Fruit fly (Drosophila melanogaster): ENCODE results near the gene CG10068.
A peak's percentile ranks its signal among the peaks of the same experiment; 100 is the strongest.

CG10068 gene

DNA sequence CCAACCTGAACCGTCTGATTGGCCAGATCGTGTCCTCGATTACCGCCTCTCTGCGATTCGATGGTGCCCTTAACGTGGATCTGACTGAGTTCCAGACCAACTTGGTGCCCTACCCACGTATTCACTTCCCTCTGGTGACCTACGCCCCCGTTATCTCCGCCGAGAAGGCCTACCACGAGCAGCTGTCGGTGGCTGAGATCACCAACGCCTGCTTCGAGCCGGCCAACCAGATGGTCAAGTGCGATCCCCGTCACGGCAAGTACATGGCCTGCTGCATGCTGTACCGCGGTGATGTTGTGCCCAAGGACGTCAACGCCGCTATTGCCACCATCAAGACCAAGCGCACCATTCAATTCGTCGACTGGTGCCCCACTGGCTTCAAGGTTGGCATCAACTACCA is 39.9 kb downstream of the CG10068 start:
- no peak for TF ChIP-seq noc (tag; optimal IDR thresholded peaks at IDR 0.05)

DNA sequence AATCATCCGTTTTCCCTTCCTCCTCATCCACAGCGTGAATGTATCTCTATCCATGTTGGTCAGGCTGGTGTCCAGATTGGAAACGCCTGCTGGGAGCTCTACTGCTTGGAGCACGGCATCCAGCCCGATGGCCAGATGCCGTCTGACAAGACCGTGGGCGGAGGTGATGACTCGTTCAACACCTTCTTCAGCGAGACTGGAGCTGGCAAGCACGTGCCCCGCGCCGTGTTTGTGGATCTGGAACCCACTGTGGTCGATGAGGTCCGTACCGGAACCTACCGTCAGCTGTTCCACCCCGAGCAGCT is 40.7 kb downstream of the CG10068 start:
- no peak for TF ChIP-seq noc (tag; optimal IDR thresholded peaks at IDR 0.05)

DNA sequence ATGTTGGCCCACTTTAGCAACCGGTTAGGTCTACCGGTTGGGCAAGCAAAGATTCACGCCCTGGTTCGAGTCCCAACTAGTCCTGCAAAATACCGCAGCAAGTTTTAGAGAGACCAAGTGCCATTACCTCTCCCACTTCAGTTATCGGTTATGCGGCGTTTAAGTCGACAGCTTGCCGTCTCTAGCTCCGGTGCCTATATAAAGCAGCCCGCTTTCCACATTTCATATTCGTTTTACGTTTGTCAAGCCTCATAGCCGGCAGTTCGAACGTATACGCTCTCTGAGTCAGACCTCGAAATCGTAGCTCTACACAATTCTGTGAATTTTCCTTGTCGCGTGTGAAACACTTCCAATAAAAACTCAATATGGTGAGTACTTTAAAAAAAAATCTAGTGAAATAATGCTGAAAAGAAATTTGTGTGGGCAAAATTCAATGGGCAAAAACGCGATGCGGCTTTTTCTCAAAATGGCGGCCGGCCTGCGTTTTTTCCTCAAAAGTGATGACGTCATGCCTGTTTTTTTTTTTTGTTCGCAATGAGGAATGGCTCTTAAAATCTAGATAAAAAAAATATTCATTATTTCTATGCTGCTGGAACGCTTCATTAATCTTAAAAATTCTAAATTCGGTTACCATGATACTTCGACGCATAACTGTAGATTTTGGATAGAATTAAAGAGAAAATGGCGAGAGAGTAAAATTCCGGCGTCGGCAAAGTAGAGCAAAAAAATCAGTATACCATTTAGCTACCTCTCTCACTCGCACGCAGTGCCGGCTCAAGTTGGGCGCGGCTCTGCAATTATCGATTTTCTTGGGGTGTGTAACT is 41.2 kb downstream of the CG10068 start, which contains the start of gene alphaTub84B:
TSS of gene alphaTub84B (plus strand) at position 223 of the 824 bp plus-strand sequence.
- TF ChIP-seq noc (tag; optimal IDR thresholded peaks at IDR 0.05): peak; percentile 66

DNA sequence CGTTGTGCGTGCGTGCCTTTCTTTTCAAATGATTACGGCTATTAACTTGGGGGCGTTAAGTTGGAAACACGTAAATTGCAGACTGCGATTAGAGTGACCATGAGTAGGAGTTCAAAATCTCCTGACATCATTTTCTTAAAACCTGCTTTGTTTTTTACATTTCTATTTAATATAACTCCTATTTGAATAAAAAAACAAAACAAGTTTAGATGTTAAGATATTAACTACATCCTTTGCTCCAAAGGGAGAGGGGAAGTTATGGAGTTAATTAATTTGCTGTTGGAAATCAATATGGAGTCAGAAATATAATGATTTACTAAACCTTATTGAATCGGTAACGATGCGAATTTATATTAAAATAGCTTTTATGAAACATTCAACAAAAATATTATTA is 41.8 kb downstream of the CG10068 start, which contains the start of gene Tailor:
TSS of gene Tailor (minus strand) at position 101 of the 394 bp plus-strand sequence.
- no peak for TF ChIP-seq noc (tag; optimal IDR thresholded peaks at IDR 0.05)

DNA sequence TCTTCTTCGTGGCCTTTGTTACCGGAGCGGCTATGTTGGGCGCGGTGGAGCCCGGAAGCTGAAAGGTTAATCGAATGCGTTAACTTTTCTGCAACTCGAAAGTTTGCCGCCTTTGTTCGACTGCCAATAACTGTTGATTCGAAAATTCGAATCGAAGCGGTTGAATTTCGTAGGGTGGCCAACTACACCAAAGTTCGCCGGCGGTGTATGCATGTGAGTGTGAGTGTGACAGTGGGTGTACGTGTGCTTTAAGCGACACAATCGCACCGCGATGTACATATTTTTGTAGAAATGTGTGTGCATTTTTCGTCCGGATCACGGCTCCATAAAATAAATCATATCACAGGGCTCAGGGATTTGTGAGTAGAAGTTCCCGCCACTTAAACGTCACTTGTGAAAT is 42.4 kb downstream of the CG10068 start:
- TF ChIP-seq noc (tag; optimal IDR thresholded peaks at IDR 0.05): no peak

DNA sequence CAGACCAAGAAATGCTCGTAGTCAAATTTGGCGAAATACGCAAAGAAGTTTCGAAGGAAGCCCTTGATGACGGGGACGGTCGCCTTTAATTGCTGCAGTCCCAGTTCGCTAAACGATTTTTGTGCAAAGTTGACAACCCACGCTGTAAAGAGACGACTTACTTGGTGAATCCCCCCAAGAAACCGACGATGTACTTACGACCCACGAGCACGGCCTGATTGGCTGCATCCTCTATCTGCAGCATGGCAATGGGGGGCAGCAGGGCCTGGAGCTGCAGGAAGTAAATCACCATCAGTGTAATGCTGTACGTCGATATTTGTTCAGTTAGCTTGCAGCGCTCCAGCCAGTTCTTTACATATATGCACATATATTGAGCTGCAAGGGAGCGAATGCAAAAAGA is 44.1 kb downstream of the CG10068 start:
- TF ChIP-seq noc (tag; optimal IDR thresholded peaks at IDR 0.05): no peak

DNA sequence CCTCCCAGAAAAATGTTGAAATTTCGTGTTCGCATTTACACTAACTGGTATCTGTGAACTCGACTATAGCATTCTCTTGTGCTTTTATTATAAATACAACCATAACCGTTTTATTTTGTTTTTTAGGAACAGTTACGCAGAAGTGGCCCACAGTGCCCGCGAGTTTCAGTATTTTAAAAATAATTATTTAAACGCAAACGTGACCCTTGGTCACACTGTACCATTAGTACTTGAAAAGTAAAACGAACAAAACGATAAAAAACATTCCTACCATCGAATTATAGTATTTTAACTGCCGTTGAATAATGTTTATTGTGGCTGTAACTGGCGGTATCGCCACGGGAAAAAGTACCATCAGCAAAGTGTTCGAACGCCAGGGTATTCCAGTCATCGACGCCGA is 45.9 kb downstream of the CG10068 start, which contains the start of gene Dpck:
TSS of gene Dpck (plus strand) at position 211 of the 400 bp plus-strand sequence.
- TF ChIP-seq noc (tag; optimal IDR thresholded peaks at IDR 0.05): no peak

DNA sequence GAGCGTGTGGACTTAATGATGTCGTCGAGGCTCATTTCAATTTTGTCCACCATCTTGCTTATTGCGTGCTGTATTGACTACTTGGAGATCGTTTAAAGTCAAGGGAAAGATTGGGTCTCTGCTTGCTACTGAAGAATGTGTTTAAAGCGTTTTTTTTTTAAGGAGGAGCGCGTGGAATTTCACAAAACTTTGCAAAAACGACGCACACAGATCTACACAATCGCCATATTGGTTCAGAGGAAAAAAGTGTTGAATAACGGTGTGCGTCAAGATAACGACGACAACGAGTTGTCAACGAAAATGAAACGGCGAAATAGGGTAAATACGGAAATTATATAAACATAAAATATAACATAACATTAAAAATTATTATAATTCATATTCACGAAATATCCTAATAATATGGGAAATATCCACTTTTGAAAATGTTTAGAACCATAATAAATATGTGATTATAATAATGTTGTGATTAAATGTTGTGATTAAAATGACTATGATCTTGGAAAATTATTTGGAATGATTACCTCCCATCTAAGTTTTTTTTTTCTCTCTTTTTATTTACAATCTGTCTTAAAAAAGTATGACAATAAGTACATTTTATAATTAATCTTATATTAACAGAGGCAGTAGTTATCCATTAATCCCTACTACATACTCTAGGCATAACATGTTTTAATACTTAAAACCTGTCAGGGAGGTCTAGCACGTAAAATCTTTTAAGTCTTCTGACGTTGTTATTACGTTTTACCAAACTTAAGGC is 47.5 kb downstream of the CG10068 start, which contains the start of gene Ref1:
TSS of gene Ref1 (minus strand) at position 231 of the 760 bp plus-strand sequence.
- TF ChIP-seq noc (tag; optimal IDR thresholded peaks at IDR 0.05): no peak

DNA sequence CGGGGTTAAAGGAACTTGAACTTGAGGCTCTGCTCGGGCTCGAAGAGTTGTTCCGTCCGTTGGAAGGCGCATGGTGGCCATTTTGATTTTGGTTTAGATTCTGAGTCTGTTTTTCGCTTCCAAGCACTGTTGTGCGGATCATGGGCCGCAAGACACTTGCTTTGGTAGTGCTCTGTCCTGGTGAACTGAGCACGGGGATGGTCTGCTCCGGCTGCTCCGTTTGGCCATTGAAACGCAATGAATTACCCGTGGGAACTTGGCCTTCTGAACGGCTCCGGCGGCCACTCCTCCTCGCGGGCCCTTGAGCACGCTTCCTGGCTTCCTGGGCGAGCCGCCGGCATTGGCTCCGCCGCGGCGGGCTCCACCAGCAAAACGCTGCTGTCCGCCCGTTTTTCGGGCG is 48.1 kb downstream of the CG10068 start:
- no peak for TF ChIP-seq noc (tag; optimal IDR thresholded peaks at IDR 0.05)

DNA sequence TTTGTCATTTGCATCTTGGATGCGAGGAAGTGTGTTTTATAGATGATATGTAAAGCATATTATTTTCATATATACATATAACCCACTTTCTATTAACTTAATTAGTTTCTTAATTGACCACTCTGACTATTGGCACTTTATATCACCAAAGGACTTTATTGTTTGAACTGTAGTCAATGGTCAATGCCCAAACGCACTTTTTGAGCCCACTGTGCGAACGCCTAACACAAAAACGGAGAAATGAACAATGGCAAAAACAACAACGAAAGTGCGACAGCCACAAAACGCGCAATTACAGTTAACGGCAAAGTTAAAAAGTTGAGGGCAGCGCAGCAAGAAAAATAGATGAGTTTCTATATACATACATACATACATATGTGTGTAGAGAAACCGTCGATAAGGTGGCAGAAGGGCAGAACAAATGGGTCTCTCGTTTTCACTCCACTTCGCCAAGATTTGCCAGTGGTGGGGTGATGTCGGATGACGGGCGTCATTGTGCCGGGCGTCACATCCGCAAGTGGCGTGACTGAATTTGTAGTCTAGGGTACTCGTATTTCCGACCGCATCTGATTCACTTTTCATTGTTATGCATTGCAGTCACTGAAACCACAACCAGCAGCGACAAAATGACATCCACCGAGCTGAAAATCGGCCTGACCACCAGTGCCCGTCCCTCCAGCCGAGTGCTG is 51.4 kb downstream of the CG10068 start:
- no peak for TF ChIP-seq noc (tag; optimal IDR thresholded peaks at IDR 0.05)
